Fruit fly (Drosophila melanogaster) whole organism, embryonic: ENCODE results near the gene CG13917.

ENCODE experiments used
- Asciz ChIP-seq: fragments of 200-800 bp; sonication (Bioruptor generic); optimal IDR thresholded peaks from 2 replicates; lab custom pipeline; 2017; ENCODE audit warnings: missing biosample characterization, mild to moderate bottlenecking, missing genetic modification characterization, missing genetic modification reagents
- Awh ChIP-seq: fragments of 200-800 bp; sonication (Bioruptor generic); IDR thresholded peaks from 2 replicates; pipeline ENCODE4, ENCODE4 v1.3.6; 2022; ENCODE audit warnings: missing biosample characterization, missing genetic modification characterization
- Bteb2 ChIP-seq: fragments of 200-800 bp; sonication (Bioruptor generic); optimal IDR thresholded peaks from 2 replicates; lab custom pipeline; 2016; ENCODE audit warnings: missing biosample characterization, missing genetic modification characterization
- CG10147 ChIP-seq: fragments of 200-800 bp; sonication (Bioruptor generic); optimal IDR thresholded peaks from 2 replicates; lab custom pipeline; 2019; ENCODE audit warnings: missing biosample characterization, mild to moderate bottlenecking, missing genetic modification characterization, moderate library complexity
- CG10321 ChIP-seq: fragments of 200-800 bp; sonication (Bioruptor generic); IDR thresholded peaks from 2 replicates; pipeline ENCODE4 v1.3.6; 2022; ENCODE audit warnings: missing biosample characterization, missing genetic modification characterization
- CG11456 ChIP-seq: fragments of 200-800 bp; sonication (Bioruptor generic); IDR thresholded peaks from 3 replicates; pipeline ENCODE4 v1.3.6; 2022; ENCODE audit warnings: missing biosample characterization, missing genetic modification characterization
- CG12219 ChIP-seq: fragments of 200-800 bp; sonication (Bioruptor generic); optimal IDR thresholded peaks from 3 replicates; lab custom pipeline; 2018; ENCODE audit warnings: missing biosample characterization, mild to moderate bottlenecking, missing genetic modification characterization
- CG2120 ChIP-seq: fragments of 200-800 bp; sonication (Bioruptor generic); optimal IDR thresholded peaks from 3 replicates; lab custom pipeline; 2016; ENCODE audit warnings: missing biosample characterization, missing genetic modification characterization
- CG30020 ChIP-seq: fragments of 200-800 bp; optimal IDR thresholded peaks from 2 replicates; lab custom pipeline; 2019; ENCODE audit warnings: missing biosample characterization, mild to moderate bottlenecking, missing genetic modification characterization, moderate library complexity
- CG4617 ChIP-seq: fragments of 200-800 bp; sonication (Bioruptor generic); optimal IDR thresholded peaks from 3 replicates; lab custom pipeline; 2016; ENCODE audit warnings: missing biosample characterization, missing genetic modification characterization, borderline replicate concordance
- CG5180 ChIP-seq: fragments of 200-800 bp; sonication (Bioruptor generic); optimal IDR thresholded peaks from 3 replicates; lab custom pipeline; 2017; ENCODE audit warnings: missing biosample characterization, missing genetic modification characterization, mild to moderate bottlenecking, moderate library complexity, missing genetic modification reagents
- CG5245 ChIP-seq: fragments of 200-800 bp; sonication (Bioruptor generic); optimal IDR thresholded peaks from 3 replicates; lab custom pipeline; 2016; ENCODE audit warnings: missing biosample characterization, missing genetic modification characterization
- CG6854 ChIP-seq: fragments of 200-800 bp; sonication (Bioruptor generic); optimal IDR thresholded peaks from 3 replicates; lab custom pipeline; 2017; ENCODE audit warnings: missing biosample characterization, mild to moderate bottlenecking, missing genetic modification characterization
- CG7556 ChIP-seq: fragments of 200-800 bp; sonication (Bioruptor generic); optimal IDR thresholded peaks from 2 replicates; lab custom pipeline; 2017; ENCODE audit warnings: missing biosample characterization, mild to moderate bottlenecking, missing genetic modification characterization
- CoRest ChIP-seq: fragments of 200-800 bp; sonication (Bioruptor generic); optimal IDR thresholded peaks from 3 replicates; lab custom pipeline; 2018; ENCODE audit warnings: missing biosample characterization, mild to moderate bottlenecking, missing genetic modification characterization, moderate library complexity
- Dek ChIP-seq: fragments of 200-800 bp; sonication (Bioruptor generic); optimal IDR thresholded peaks from 3 replicates; lab custom pipeline; 2019; ENCODE audit warnings: missing biosample characterization, mild to moderate bottlenecking, missing genetic modification characterization, moderate library complexity
- Dp ChIP-seq: fragments of 200-800 bp; sonication (Bioruptor generic); optimal IDR thresholded peaks from 2 replicates; lab custom pipeline; 2018; ENCODE audit warnings: missing biosample characterization, mild to moderate bottlenecking, missing genetic modification characterization, moderate library complexity
- E2f1 ChIP-seq: fragments of 200-800 bp; sonication (Bioruptor generic); IDR thresholded peaks from 2 replicates; pipeline ENCODE4 v1.3.6; 2022; ENCODE audit warnings: missing biosample characterization, missing genetic modification characterization
- Fer1 ChIP-seq: fragments of 200-800 bp; sonication (Bioruptor generic); optimal IDR thresholded peaks from 2 replicates; lab custom pipeline; 2017; ENCODE audit warnings: missing biosample characterization, mild to moderate bottlenecking, missing genetic modification characterization
- Hmx ChIP-seq: fragments of 200-800 bp; sonication (Bioruptor generic); optimal IDR thresholded peaks from 2 replicates; lab custom pipeline; 2016; ENCODE audit warnings: missing biosample characterization, missing genetic modification characterization
- Med ChIP-seq: fragments of 200-800 bp; sonication (Bioruptor generic); peaks from one replicate; lab custom pipeline; 2016; ENCODE audit warnings: missing biosample characterization, missing genetic modification characterization, mild to moderate bottlenecking, inconsistent platforms, moderate library complexity
- NC2β ChIP-seq: fragments of 200-800 bp; sonication (Bioruptor generic); optimal IDR thresholded peaks from 2 replicates; lab custom pipeline; 2016; ENCODE audit warnings: missing biosample characterization, missing genetic modification characterization
- Rx ChIP-seq: fragments of 200-800 bp; sonication (Bioruptor generic); IDR thresholded peaks from 2 replicates; pipeline ENCODE4 v1.3.6; 2022; ENCODE audit warnings: missing biosample characterization, missing genetic modification characterization
- Stat92E ChIP-seq, 3 experiments: fragments of >200 bp in 2 of 3; fragments of 200-800 bp in 1 of 3; sonication (Bioruptor generic) in 1 of 3; optimal IDR thresholded peaks; 2 replicates each; lab custom pipeline; 2017 to 2019; ENCODE audit warnings: missing biosample characterization in 3 of 3, missing genetic modification characterization in 3 of 3, mild to moderate bottlenecking in 1 of 3, moderate library complexity in 1 of 3
- aop ChIP-seq: fragments of 200-800 bp; sonication (Bioruptor generic); IDR thresholded peaks from 2 replicates; pipeline ENCODE4 v1.3.6; 2022; ENCODE audit warnings: missing biosample characterization, missing genetic modification characterization
- bbx ChIP-seq: fragments of 200-800 bp; sonication (Bioruptor generic); IDR thresholded peaks from 2 replicates; pipeline ENCODE4 v1.3.6; 2022; ENCODE audit warnings: missing biosample characterization, missing genetic modification characterization; ENCODE audit not compliant: partially characterized antibody
- br ChIP-seq: fragments of >200 bp; optimal IDR thresholded peaks from 2 replicates; lab custom pipeline; 2017
- btn ChIP-seq: fragments of 200-800 bp; sonication (Bioruptor generic); optimal IDR thresholded peaks from 2 replicates; lab custom pipeline; 2016; ENCODE audit warnings: missing biosample characterization, missing genetic modification characterization
- chif ChIP-seq, 2 experiments: fragments of 200-800 bp; sonication (Bioruptor generic); optimal IDR thresholded peaks; 3 replicates each; lab custom pipeline; 2016; ENCODE audit warnings: missing biosample characterization in 2 of 2, missing genetic modification characterization in 2 of 2
- ci ChIP-seq: fragments of 200-800 bp; sonication (Bioruptor generic); IDR thresholded peaks from 3 replicates; pipeline ENCODE4 v1.3.6; 2022; ENCODE audit warnings: missing biosample characterization, missing genetic modification characterization
- danr ChIP-seq: fragments of 200-800 bp; sonication (Bioruptor generic); IDR thresholded peaks from 2 replicates; pipeline ENCODE4 v1.3.6; 2022; ENCODE audit warnings: missing biosample characterization, missing genetic modification characterization
- eyg ChIP-seq: fragments of 200-800 bp; sonication (Bioruptor generic); optimal IDR thresholded peaks from 3 replicates; lab custom pipeline; 2016; ENCODE audit warnings: missing biosample characterization, missing genetic modification characterization
- ftz-f1 ChIP-seq: fragments of 200-800 bp; sonication (Bioruptor generic); optimal IDR thresholded peaks from 2 replicates; lab custom pipeline; 2016; ENCODE audit warnings: missing biosample characterization, missing genetic modification characterization
- gcm2 ChIP-seq: fragments of 200-800 bp; sonication (Bioruptor generic); optimal IDR thresholded peaks from 2 replicates; lab custom pipeline; 2016; ENCODE audit warnings: missing biosample characterization, missing genetic modification characterization
- jumu ChIP-seq: fragments of 200-800 bp; sonication (Bioruptor generic); optimal IDR thresholded peaks from 3 replicates; lab custom pipeline; 2016; ENCODE audit warnings: missing biosample characterization, missing genetic modification characterization
- kah ChIP-seq: fragments of 200-800 bp; sonication (Bioruptor generic); optimal IDR thresholded peaks from 2 replicates; lab custom pipeline; 2018; ENCODE audit warnings: missing biosample characterization, mild to moderate bottlenecking, missing genetic modification characterization
- mirr ChIP-seq: fragments of 200-800 bp; sonication (Bioruptor generic); optimal IDR thresholded peaks from 3 replicates; lab custom pipeline; 2018; ENCODE audit warnings: missing biosample characterization, mild to moderate bottlenecking, missing genetic modification characterization
- nerfin-2 ChIP-seq: fragments of 200-800 bp; sonication (Bioruptor generic); IDR thresholded peaks from 2 replicates; pipeline ENCODE4 v1.3.6; 2022; ENCODE audit warnings: missing biosample characterization, missing genetic modification characterization; ENCODE audit not compliant: partially characterized antibody
- nmo ChIP-seq: fragments of 200-800 bp; sonication (Bioruptor generic); optimal IDR thresholded peaks from 2 replicates; lab custom pipeline; 2018; ENCODE audit warnings: missing biosample characterization, mild to moderate bottlenecking, missing genetic modification characterization, moderate library complexity
- org-1 ChIP-seq: fragments of 200-800 bp; sonication (Bioruptor generic); optimal IDR thresholded peaks from 2 replicates; lab custom pipeline; 2017; ENCODE audit warnings: missing biosample characterization, missing genetic modification characterization
- pzg ChIP-seq: fragments of 200-800 bp; sonication (Bioruptor generic); optimal IDR thresholded peaks from 3 replicates; lab custom pipeline; 2018; ENCODE audit warnings: missing biosample characterization, mild to moderate bottlenecking, missing genetic modification characterization, moderate library complexity
- sim ChIP-seq: fragments of 200-800 bp; sonication (Bioruptor generic); IDR thresholded peaks from 2 replicates; pipeline ENCODE4 v1.3.6; 2022; ENCODE audit warnings: missing biosample characterization, missing genetic modification characterization
- sob ChIP-seq: fragments of 200-800 bp; sonication (Bioruptor generic); IDR thresholded peaks from 2 replicates; pipeline ENCODE4 v1.3.6; 2022; ENCODE audit warnings: missing biosample characterization, missing genetic modification characterization
- ssp ChIP-seq: fragments of 200-800 bp; sonication (Bioruptor generic); IDR thresholded peaks from 2 replicates; pipeline ENCODE4 v1.3.6; 2022; ENCODE audit warnings: missing biosample characterization, missing genetic modification characterization
- tgo ChIP-seq: fragments of 200-800 bp; sonication (Bioruptor generic); IDR thresholded peaks from 3 replicates; pipeline ENCODE4 v1.3.6; 2022; ENCODE audit warnings: missing biosample characterization, missing genetic modification characterization
- tna ChIP-seq: fragments of 200-800 bp; sonication (Bioruptor generic); IDR thresholded peaks from 2 replicates; pipeline ENCODE4 v1.3.6; 2022; ENCODE audit warnings: missing biosample characterization, missing genetic modification characterization; ENCODE audit not compliant: partially characterized antibody
- toy ChIP-seq: fragments of 200-800 bp; sonication (Bioruptor generic); IDR thresholded peaks from 2 replicates; pipeline ENCODE4 v1.3.6; 2022; ENCODE audit warnings: missing biosample characterization, missing genetic modification characterization
- twi ChIP-seq: fragments of 200-800 bp; optimal IDR thresholded peaks from 2 replicates; lab custom pipeline; 2019; ENCODE audit warnings: missing biosample characterization, mild to moderate bottlenecking, missing genetic modification characterization, moderate library complexity
- tx ChIP-seq: fragments of 200-800 bp; sonication (Bioruptor generic); optimal IDR thresholded peaks from 2 replicates; lab custom pipeline; 2016; ENCODE audit warnings: missing biosample characterization, missing genetic modification characterization
- unpg ChIP-seq: fragments of 200-800 bp; sonication (Bioruptor generic); optimal IDR thresholded peaks from 3 replicates; lab custom pipeline; 2018; ENCODE audit warnings: missing biosample characterization, mild to moderate bottlenecking, missing genetic modification characterization, moderate library complexity
- zen ChIP-seq: fragments of 200-800 bp; sonication (Bioruptor generic); optimal IDR thresholded peaks from 3 replicates; lab custom pipeline; 2018; ENCODE audit warnings: missing biosample characterization, mild to moderate bottlenecking, missing genetic modification characterization, moderate library complexity

CG13917 gene

DNA sequence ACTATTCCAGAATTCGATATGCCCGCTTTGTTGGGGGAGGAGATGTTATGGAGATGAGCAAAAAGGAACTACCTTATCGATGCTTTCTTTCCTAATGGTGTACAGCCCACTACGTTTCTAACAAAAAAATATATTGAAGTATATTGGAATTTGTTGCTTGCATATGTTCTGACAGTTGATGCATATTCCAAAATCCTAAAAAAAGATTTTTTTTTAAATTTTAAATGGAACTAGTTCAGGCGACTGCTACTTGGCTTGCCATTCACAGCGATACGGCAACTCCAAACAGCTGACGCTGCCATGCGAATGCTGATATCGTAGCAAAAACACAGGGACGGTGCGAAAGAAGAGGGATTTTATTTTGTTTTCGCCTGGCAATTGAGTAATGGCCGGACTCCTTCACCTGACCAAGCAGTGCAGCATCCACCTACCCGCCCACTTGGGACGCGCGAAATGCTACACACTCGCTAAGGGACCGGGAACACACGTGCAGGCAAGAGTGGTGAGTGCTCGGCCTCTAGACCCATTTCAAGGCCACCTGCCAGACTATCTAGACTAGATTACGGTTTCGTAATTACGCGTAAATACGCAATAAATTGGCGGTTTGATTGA lies 41.7 kb downstream of the CG13917 start, which contains the start of the genes CG13926, ABCB7 and CG33230 (continued):
- TF ChIP-seq tna (GFP tag; lab: Robert Waterston, UW) (no peak), Hmx (GFP tag; lab: Kevin White, UChicago) (no peak), CG2120 (GFP tag; lab: Kevin White, UChicago) (peak; percentile 71), jumu (GFP tag; lab: Kevin White, UChicago) (no peak), org-1 (GFP tag; lab: Kevin White, UChicago) (no peak), toy (GFP tag; lab: Robert Waterston, UW) (no peak), ci (no peak; the same call in 2 of the 3 replicates), sob (no peak), ssp (GFP tag; lab: Robert Waterston, UW) (no peak), kah (peak; percentile 29), CG10321 (GFP tag; lab: Robert Waterston, UW) (no peak), CG6854 (GFP tag; lab: Kevin White, UChicago) (no peak), nmo (GFP tag; lab: Kevin White, UChicago) (peak; percentile 56), unpg (GFP tag; lab: Kevin White, UChicago) (no peak), chif (GFP tag; optimal IDR thresholded peaks at IDR 0.05; lab: Kevin White, UChicago) (no peak), Fer1 (GFP tag; lab: Kevin White, UChicago) (peak; percentile 27), CG12219 (GFP tag; lab: Kevin White, UChicago) (no peak), CG7556 (GFP tag; lab: Kevin White, UChicago) (no peak), Rx (GFP tag; lab: Robert Waterston, UW) (no peak), NC2β (no peak), gcm2 (no peak), eyg (GFP tag; lab: Kevin White, UChicago) (no peak), Stat92E (GFP tag; optimal IDR thresholded peaks at IDR 0.05; lab: Kevin White, UChicago) (peak in 1 of 3 experiments; percentile 53), Bteb2 (GFP tag; lab: Kevin White, UChicago) (no peak), pzg (GFP tag; lab: Kevin White, UChicago) (peak; percentile 54), aop (GFP tag; lab: Robert Waterston, UW) (no peak), btn (GFP tag; lab: Kevin White, UChicago) (no peak), tx (GFP tag; lab: Kevin White, UChicago) (no peak), Dek (tag; lab: Kevin White, UChicago) (peak; percentile 1), CG10147 (GFP tag; lab: Kevin White, UChicago) (no peak), tgo (GFP tag; lab: Robert Waterston, UW) (no peak), E2f1 (GFP tag; lab: Robert Waterston, UW) (no peak), danr (GFP tag; lab: Robert Waterston, UW) (no peak), sim (GFP tag; lab: Robert Waterston, UW) (no peak), ftz-f1 (GFP tag; lab: Kevin White, UChicago) (peak; percentile 98), nerfin-2 (GFP tag; lab: Robert Waterston, UW) (0 out of 2 replicates have a peak, but pooled peaks have one; percentile 16), bbx (0 out of 2 replicates have a peak, but pooled peaks have one; percentile 2), Dp (GFP tag; lab: Kevin White, UChicago) (peak; percentile 14), mirr (no peak), CG5245 (GFP tag; lab: Kevin White, UChicago) (peak; percentile 14), CG5180 (GFP tag; lab: Kevin White, UChicago) (no peak), Awh (GFP tag; lab: Robert Waterston, UW) (no peak), CG11456 (GFP tag; lab: Robert Waterston, UW) (no peak), CG4617 (GFP tag; lab: Kevin White, UChicago) (peak; percentile 71), Asciz (GFP tag; lab: Kevin White, UChicago) (no peak), Med (GFP tag; lab: Kevin White, UChicago) (peak; percentile 92), twi (tag; lab: Kevin White, UChicago) (no peak), CG30020 (tag; lab: Kevin White, UChicago) (no peak), zen (tag; lab: Kevin White, UChicago) (peak; percentile 15), CoRest (tag; lab: Kevin White, UChicago) (peak; percentile 52), br (lab: Kevin White, UChicago) (no peak)
